Worm (Caenorhabditis elegans): ENCODE data around the gene nhr-56.
A peak's percentile ranks its signal among the peaks of the same experiment; 100 is the strongest.

DNA sequence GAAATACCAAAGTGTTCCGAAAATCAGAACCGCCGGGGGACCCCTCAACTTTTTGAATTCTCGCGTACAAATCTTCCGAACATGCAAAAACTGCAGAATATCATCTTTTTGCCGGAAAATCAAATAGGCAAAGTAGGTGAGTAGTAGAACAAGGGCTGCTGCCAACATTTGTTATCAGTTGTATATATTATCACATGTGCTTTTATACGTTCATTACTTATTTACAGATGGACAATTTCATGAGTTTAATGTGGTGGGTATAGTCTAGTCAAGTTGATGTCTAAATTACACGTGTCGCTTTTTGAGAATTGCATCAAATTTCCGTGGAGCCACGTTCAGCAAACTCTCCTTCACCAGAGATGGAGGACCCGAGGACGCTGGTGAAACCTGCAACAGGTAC is 17.6 kb upstream of the nhr-56 start, which contains the start of gene cyp-32B1:
- no peak for TF ChIP-seq unc-62 (GFP tag; optimal IDR thresholded peaks at IDR 0.05 in 1 of 2)
- no peak for TF ChIP-seq unc-62 (tag; optimal IDR thresholded peaks at IDR 0.05)
- TF ChIP-seq nhr-28 (tag; optimal IDR thresholded peaks at IDR 0.05) = peak; percentile 37
- no peak for TF ChIP-seq egl-43 (GFP tag; IDR thresholded peaks at IDR 0.05)
- TF ChIP-seq daf-8 (GFP tag; IDR thresholded peaks at IDR 0.05) = no peak
- peak; percentile 29 for TF ChIP-seq pqm-1 (tag; optimal IDR thresholded peaks at IDR 0.05)
- no peak for TF ChIP-seq jun-1 (tag; optimal IDR thresholded peaks at IDR 0.05)

Measured in whole organism, L4 larva.